Worm (Caenorhabditis elegans) whole organism, mixed stage, embryonic: ENCODE measurements around the gene hst-3.2.

Source experiments
- ces-1 ChIP-seq: fragments of 150-350 bp; optimal IDR thresholded peaks from 2 replicates; lab custom pipeline; 2014; ENCODE audit warnings: missing biosample characterization, missing genetic modification reagents, missing genetic modification characterization
- cnd-1 ChIP-seq: fragments of 200-800 bp; sonication (Bioruptor generic); optimal IDR thresholded peaks from 2 replicates; lab custom pipeline; 2018; ENCODE audit warnings: mild to moderate bottlenecking, missing genetic modification characterization, missing compliant biosample characterization
- lin-32 ChIP-seq: fragments of 200-800 bp; sonication (Bioruptor generic); optimal IDR thresholded peaks from 2 replicates; lab custom pipeline; 2018; ENCODE audit warnings: mild to moderate bottlenecking, missing genetic modification characterization, missing compliant biosample characterization
- nhr-28 ChIP-seq: fragments of 150-350 bp; optimal IDR thresholded peaks from 2 replicates; lab custom pipeline; 2014; ENCODE audit warnings: missing biosample characterization, missing genetic modification characterization
- pha-4 ChIP-seq: fragments of 150-350 bp; optimal IDR thresholded peaks from 2 replicates; lab custom pipeline; 2018; ENCODE audit warnings: missing biosample characterization, missing genetic modification reagents, missing genetic modification characterization
- snpc-4 ChIP-seq: fragments of 150-350 bp; optimal IDR thresholded peaks from 2 replicates; lab custom pipeline; 2014; ENCODE audit warnings: missing biosample characterization, missing genetic modification characterization
- unc-39 ChIP-seq: fragments of 150-350 bp; optimal IDR thresholded peaks from 2 replicates; lab custom pipeline; 2014; ENCODE audit warnings: missing biosample characterization, missing genetic modification characterization
- unc-62 ChIP-seq: fragments of 150-350 bp; optimal IDR thresholded peaks from 2 replicates; lab custom pipeline; 2014; ENCODE audit warnings: missing biosample characterization, missing genetic modification reagents, missing genetic modification characterization
- ztf-11 ChIP-seq: fragments of 150-350 bp; optimal IDR thresholded peaks from 2 replicates; lab custom pipeline; 2014; ENCODE audit warnings: missing biosample characterization, missing genetic modification characterization

DNA sequence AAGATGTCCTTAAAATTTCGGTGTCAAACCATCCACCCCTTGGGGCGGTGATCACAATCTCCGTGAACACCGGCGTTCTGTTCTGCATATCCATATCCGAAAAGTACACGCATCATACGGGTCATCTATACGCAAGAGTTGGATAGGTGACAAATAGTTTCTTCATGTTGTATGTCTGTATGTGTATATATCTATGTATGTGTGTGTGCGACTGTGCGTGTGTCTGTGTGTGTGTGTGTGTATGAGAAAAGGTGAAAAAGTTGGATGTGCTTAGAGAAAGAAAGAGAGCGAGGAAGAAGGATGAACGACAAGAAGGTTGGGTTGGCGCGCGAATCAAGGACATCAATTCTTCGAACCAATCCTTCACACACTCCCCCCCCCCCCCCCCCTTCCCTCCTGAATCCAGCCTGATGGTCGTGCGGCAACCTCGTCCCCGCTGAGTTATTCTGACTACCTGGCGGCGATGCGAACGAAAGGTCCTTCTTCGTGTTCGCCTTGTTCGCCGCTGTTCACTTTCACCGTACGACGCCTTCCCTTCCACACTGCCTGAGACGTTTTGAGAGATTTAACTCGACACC is 16.4 kb downstream of the hst-3.2 start:
- TF ChIP-seq ces-1 (GFP tag; lab: Kevin White, UChicago), result no peak
- no peak for TF ChIP-seq snpc-4 (tag; lab: Kevin White, UChicago)
- TF ChIP-seq unc-39, result no peak
- TF ChIP-seq nhr-28 (tag; lab: Kevin White, UChicago), result no peak
- no peak for TF ChIP-seq ztf-11 (tag; lab: Kevin White, UChicago)
- TF ChIP-seq pha-4, result peak; percentile 5
- no peak for TF ChIP-seq cnd-1 (tag; lab: Kevin White, UChicago)
- TF ChIP-seq lin-32, result no peak
- peak; percentile 27 for TF ChIP-seq unc-62 (GFP tag; lab: Kevin White, UChicago)
